Worm (Caenorhabditis elegans) whole organism, L4 larva: ENCODE results near the gene F32D8.7.

Source experiments
- aly-2 ChIP-seq: sonication (generic microtip); optimal IDR thresholded peaks from 2 replicates; lab custom pipeline; 2018; ENCODE audit warnings: missing biosample characterization, missing genetic modification characterization
- fos-1 ChIP-seq: fragments of 150-350 bp; optimal IDR thresholded peaks from 2 replicates; lab custom pipeline; 2014; ENCODE audit warnings: missing biosample characterization, missing genetic modification characterization
- nhr-25 ChIP-seq: sonication (generic microtip); optimal IDR thresholded peaks from 2 replicates; lab custom pipeline; 2017; ENCODE audit warnings: missing genetic modification characterization, mild to moderate bottlenecking, missing compliant biosample characterization, antibody characterized with exemption, moderate library complexity, borderline replicate concordance; ENCODE audit not compliant: insufficient read depth
- nhr-28 ChIP-seq: fragments of 150-350 bp; optimal IDR thresholded peaks from 2 replicates; lab custom pipeline; 2014; ENCODE audit warnings: missing biosample characterization, missing genetic modification characterization

- TF ChIP-seq nhr-25 (tag; lab: Kevin White, UChicago) (no peak), nhr-28 (tag; lab: Kevin White, UChicago) (no peak), aly-2 (tag; lab: Kevin White, UChicago) (no peak), fos-1 (tag; lab: Kevin White, UChicago) (no peak)
Observed at ce11 chrV:10941150-10941549, 42.9 kb downstream of the F32D8.7 start, which contains the start of gene F17C11.26.
